Fruit fly (Drosophila melanogaster) whole organism, embryonic: Measurements from ENCODE around the gene AstC.

Experiments used
- BtbVII ChIP-seq: fragments of 200-800 bp; sonication (Bioruptor generic); optimal IDR thresholded peaks from 3 replicates; lab custom pipeline; 2017; ENCODE audit warnings: missing biosample characterization, mild to moderate bottlenecking, missing genetic modification characterization
- Bteb2 ChIP-seq: fragments of 200-800 bp; sonication (Bioruptor generic); optimal IDR thresholded peaks from 2 replicates; lab custom pipeline; 2016; ENCODE audit warnings: missing biosample characterization, missing genetic modification characterization
- CG10321 ChIP-seq: fragments of 200-800 bp; sonication (Bioruptor generic); IDR thresholded peaks from 2 replicates; pipeline ENCODE4 v1.3.6; 2022; ENCODE audit warnings: missing biosample characterization, missing genetic modification characterization
- CG12744 ChIP-seq: fragments of 200-800 bp; sonication (Bioruptor generic); optimal IDR thresholded peaks from 2 replicates; lab custom pipeline; 2016; ENCODE audit warnings: missing biosample characterization, missing genetic modification characterization
- CG14050 ChIP-seq: fragments of 200-800 bp; sonication (Bioruptor generic); IDR thresholded peaks from 3 replicates; pipeline ENCODE4 v1.3.6; 2022; ENCODE audit warnings: missing biosample characterization, missing genetic modification characterization
- CG14441 ChIP-seq: fragments of 200-800 bp; sonication (Bioruptor generic); IDR thresholded peaks from 2 replicates; pipeline ENCODE4 v1.3.6; 2022; ENCODE audit warnings: missing biosample characterization, missing genetic modification characterization
- CG15479 ChIP-seq: fragments of 200-800 bp; sonication (Bioruptor generic); optimal IDR thresholded peaks from 3 replicates; lab custom pipeline; 2019; ENCODE audit warnings: missing biosample characterization, mild to moderate bottlenecking, missing genetic modification characterization, moderate library complexity
- CG15514 ChIP-seq: fragments of 200-800 bp; sonication (Bioruptor generic); optimal IDR thresholded peaks from 3 replicates; lab custom pipeline; 2017; ENCODE audit warnings: missing biosample characterization, missing genetic modification characterization, mild to moderate bottlenecking, moderate library complexity, missing genetic modification reagents
- CG15601 ChIP-seq: fragments of 200-800 bp; sonication (Bioruptor generic); optimal IDR thresholded peaks from 3 replicates; lab custom pipeline; 2019; ENCODE audit warnings: missing biosample characterization, mild to moderate bottlenecking, missing genetic modification characterization, moderate library complexity
- CG1647 ChIP-seq: fragments of 200-800 bp; sonication (Bioruptor generic); optimal IDR thresholded peaks from 3 replicates; lab custom pipeline; 2016; ENCODE audit warnings: missing biosample characterization, missing genetic modification characterization
- CG17612 ChIP-seq: fragments of 200-800 bp; sonication (Bioruptor generic); IDR thresholded peaks from 2 replicates; pipeline ENCODE4 v1.3.6; 2022; ENCODE audit warnings: missing biosample characterization, missing genetic modification characterization
- CG17912 ChIP-seq: fragments of 200-800 bp; sonication (Bioruptor generic); optimal IDR thresholded peaks from 2 replicates; lab custom pipeline; 2018; ENCODE audit warnings: missing biosample characterization, mild to moderate bottlenecking, missing genetic modification characterization
- CG18262 ChIP-seq: fragments of 200-800 bp; optimal IDR thresholded peaks from 3 replicates; lab custom pipeline; 2019; ENCODE audit warnings: missing biosample characterization, mild to moderate bottlenecking, missing genetic modification characterization, moderate library complexity
- CG2678 ChIP-seq: fragments of 200-800 bp; sonication (Bioruptor generic); optimal IDR thresholded peaks from 3 replicates; lab custom pipeline; 2019; ENCODE audit warnings: missing biosample characterization, mild to moderate bottlenecking, missing genetic modification characterization, moderate library complexity
- CG32767 ChIP-seq: fragments of 200-800 bp; sonication (Bioruptor generic); IDR thresholded peaks from 2 replicates; pipeline ENCODE4 v1.3.6; 2022; ENCODE audit warnings: missing biosample characterization, missing genetic modification characterization
- CG34224 ChIP-seq: fragments of 200-800 bp; sonication (Bioruptor generic); IDR thresholded peaks from 3 replicates; pipeline ENCODE4 v1.3.6; 2022; ENCODE audit warnings: missing biosample characterization, missing genetic modification characterization; ENCODE audit not compliant: partially characterized antibody
- CG7372 ChIP-seq: fragments of 200-800 bp; sonication (Bioruptor generic); IDR thresholded peaks from 2 replicates; pipeline ENCODE4 v1.3.6; 2022; ENCODE audit warnings: missing biosample characterization, missing genetic modification characterization
- CG8281 ChIP-seq: fragments of 200-800 bp; sonication (Bioruptor generic); optimal IDR thresholded peaks from 2 replicates; lab custom pipeline; 2018; ENCODE audit warnings: missing biosample characterization, mild to moderate bottlenecking, missing genetic modification characterization, moderate library complexity
- CG9727 ChIP-seq: fragments of 200-800 bp; sonication (Bioruptor generic); optimal IDR thresholded peaks from 3 replicates; lab custom pipeline; 2017; ENCODE audit warnings: missing biosample characterization, mild to moderate bottlenecking, missing genetic modification characterization
- Doc3 ChIP-seq: fragments of 200-800 bp; sonication (Bioruptor generic); IDR thresholded peaks from 3 replicates; pipeline ENCODE4 v1.3.6; 2022; ENCODE audit warnings: missing biosample characterization, missing genetic modification characterization; ENCODE audit not compliant: partially characterized antibody
- Elba2 ChIP-seq: fragments of 200-800 bp; sonication (Bioruptor generic); optimal IDR thresholded peaks from 3 replicates; lab custom pipeline; 2016; ENCODE audit warnings: missing biosample characterization, missing genetic modification characterization
- Fer3 ChIP-seq: fragments of 200-800 bp; sonication (Bioruptor generic); optimal IDR thresholded peaks from 2 replicates; lab custom pipeline; 2018; ENCODE audit warnings: missing biosample characterization, mild to moderate bottlenecking, missing genetic modification characterization, moderate library complexity
- H15 ChIP-seq: fragments of 200-800 bp; sonication (Bioruptor generic); IDR thresholded peaks from 3 replicates; pipeline ENCODE4 v1.3.6; 2022; ENCODE audit warnings: missing biosample characterization, missing genetic modification characterization
- Hmx ChIP-seq: fragments of 200-800 bp; sonication (Bioruptor generic); optimal IDR thresholded peaks from 2 replicates; lab custom pipeline; 2016; ENCODE audit warnings: missing biosample characterization, missing genetic modification characterization
- Hr39 ChIP-seq: fragments of >200 bp; optimal IDR thresholded peaks from 2 replicates; lab custom pipeline; 2017
- Jarid2 ChIP-seq: fragments of 200-800 bp; sonication (Bioruptor generic); optimal IDR thresholded peaks from 3 replicates; lab custom pipeline; 2017; ENCODE audit warnings: mild to moderate bottlenecking, missing biosample characterization, missing genetic modification reagents, missing genetic modification characterization
- Meics ChIP-seq: fragments of 200-800 bp; sonication (Bioruptor generic); optimal IDR thresholded peaks from 2 replicates; lab custom pipeline; 2017; ENCODE audit warnings: missing biosample characterization, mild to moderate bottlenecking, missing genetic modification characterization
- Opbp ChIP-seq: fragments of 200-800 bp; sonication (Bioruptor generic); IDR thresholded peaks from 3 replicates; pipeline ENCODE4 v1.3.6; 2022; ENCODE audit warnings: missing biosample characterization, missing genetic modification characterization; ENCODE audit not compliant: partially characterized antibody
- Sox100B ChIP-seq: fragments of 200-800 bp; sonication (Bioruptor generic); optimal IDR thresholded peaks from 3 replicates; lab custom pipeline; 2018; ENCODE audit warnings: missing biosample characterization, mild to moderate bottlenecking, missing genetic modification characterization
- Sry-β ChIP-seq: fragments of 200-800 bp; sonication (Bioruptor generic); optimal IDR thresholded peaks from 2 replicates; lab custom pipeline; 2018; ENCODE audit warnings: missing biosample characterization, mild to moderate bottlenecking, missing genetic modification characterization, moderate library complexity
- ara ChIP-seq: fragments of 200-800 bp; sonication (Bioruptor generic); IDR thresholded peaks from 2 replicates; pipeline ENCODE4 v1.3.6; 2022; ENCODE audit warnings: missing biosample characterization, missing genetic modification characterization
- bowl ChIP-seq: fragments of 200-800 bp; sonication (Bioruptor generic); IDR thresholded peaks from 2 replicates; pipeline ENCODE4 v1.3.6; 2022; ENCODE audit warnings: missing biosample characterization, missing genetic modification characterization
- cato ChIP-seq: fragments of 200-800 bp; sonication (Bioruptor generic); optimal IDR thresholded peaks from 2 replicates; lab custom pipeline; 2016; ENCODE audit warnings: missing biosample characterization, missing genetic modification characterization, borderline replicate concordance
- chn ChIP-seq: fragments of 200-800 bp; sonication (Bioruptor generic); optimal IDR thresholded peaks from 2 replicates; lab custom pipeline; 2016; ENCODE audit warnings: missing biosample characterization, missing genetic modification characterization
- danr ChIP-seq: fragments of 200-800 bp; sonication (Bioruptor generic); IDR thresholded peaks from 2 replicates; pipeline ENCODE4 v1.3.6; 2022; ENCODE audit warnings: missing biosample characterization, missing genetic modification characterization
- dimm ChIP-seq: fragments of 200-800 bp; sonication (Bioruptor generic); IDR thresholded peaks from 2 replicates; pipeline ENCODE4 v1.3.6; 2022; ENCODE audit warnings: missing biosample characterization, missing genetic modification characterization
- gfzf ChIP-seq: fragments of 200-800 bp; sonication (Bioruptor generic); optimal IDR thresholded peaks from 2 replicates; lab custom pipeline; 2016; ENCODE audit warnings: missing biosample characterization, mild to moderate bottlenecking, missing genetic modification characterization, moderate library complexity
- insv ChIP-seq, 2 experiments: fragments of 200-800 bp; sonication (Bioruptor generic); optimal IDR thresholded peaks; 3 replicates each; lab custom pipeline; 2016 to 2018; ENCODE audit warnings: missing biosample characterization in 2 of 2, missing genetic modification characterization in 2 of 2
- ken ChIP-seq: fragments of 200-800 bp; sonication (Bioruptor generic); IDR thresholded peaks from 3 replicates; pipeline ENCODE4 v1.3.6; 2022; ENCODE audit warnings: missing biosample characterization, missing genetic modification characterization
- nerfin-1 ChIP-seq: fragments of 200-800 bp; sonication (Bioruptor generic); optimal IDR thresholded peaks from 3 replicates; lab custom pipeline; 2019; ENCODE audit warnings: missing biosample characterization, mild to moderate bottlenecking, missing genetic modification characterization, moderate library complexity
- psq ChIP-seq: fragments of 200-800 bp; sonication (Bioruptor generic); optimal IDR thresholded peaks from 2 replicates; lab custom pipeline; 2017; ENCODE audit warnings: missing biosample characterization, missing genetic modification characterization
- rib ChIP-seq: fragments of 200-800 bp; sonication (Bioruptor generic); IDR thresholded peaks from 2 replicates; pipeline ENCODE4 v1.3.6; 2022; ENCODE audit warnings: missing biosample characterization, missing genetic modification characterization
- sim ChIP-seq: fragments of 200-800 bp; sonication (Bioruptor generic); IDR thresholded peaks from 2 replicates; pipeline ENCODE4 v1.3.6; 2022; ENCODE audit warnings: missing biosample characterization, missing genetic modification characterization
- slou ChIP-seq: fragments of 200-800 bp; sonication (Bioruptor generic); optimal IDR thresholded peaks from 3 replicates; lab custom pipeline; 2016; ENCODE audit warnings: missing biosample characterization, missing genetic modification characterization
- sna ChIP-seq: fragments of 200-800 bp; sonication (Bioruptor generic); IDR thresholded peaks from 2 replicates; pipeline ENCODE4 v1.3.6; 2022; ENCODE audit warnings: missing biosample characterization, missing genetic modification characterization; ENCODE audit not compliant: partially characterized antibody
- stwl ChIP-seq: fragments of 200-800 bp; sonication (Bioruptor generic); optimal IDR thresholded peaks from 3 replicates; lab custom pipeline; 2018; ENCODE audit warnings: missing biosample characterization, mild to moderate bottlenecking, missing genetic modification characterization, moderate library complexity
- toy ChIP-seq: fragments of 200-800 bp; sonication (Bioruptor generic); IDR thresholded peaks from 2 replicates; pipeline ENCODE4 v1.3.6; 2022; ENCODE audit warnings: missing biosample characterization, missing genetic modification characterization
- twi ChIP-seq: fragments of 200-800 bp; optimal IDR thresholded peaks from 2 replicates; lab custom pipeline; 2019; ENCODE audit warnings: missing biosample characterization, mild to moderate bottlenecking, missing genetic modification characterization, moderate library complexity
- wek ChIP-seq: fragments of 200-800 bp; sonication (Bioruptor generic); optimal IDR thresholded peaks from 3 replicates; lab custom pipeline; 2018; ENCODE audit warnings: missing biosample characterization, mild to moderate bottlenecking, missing genetic modification characterization, moderate library complexity
- zfh2 ChIP-seq: fragments of 200-800 bp; sonication (Bioruptor generic); optimal IDR thresholded peaks from 2 replicates; lab custom pipeline; 2016; ENCODE audit warnings: missing biosample characterization, missing genetic modification characterization

Gene AstC

dm6 chr2L:11065106-11065878 is 15.9 kb downstream of the AstC start:
- TF ChIP-seq CG15479 (GFP tag; lab: Kevin White, UChicago) (no peak), CG17612 (no peak), Sry-β (GFP tag; lab: Kevin White, UChicago) (no peak), psq (GFP tag; lab: Kevin White, UChicago) (no peak), rib (0 out of 2 replicates have a peak, but pooled peaks have one; percentile 34), BtbVII (GFP tag; lab: Kevin White, UChicago) (no peak), wek (GFP tag; lab: Kevin White, UChicago) (no peak), CG2678 (tag; lab: Kevin White, UChicago) (peak; percentile 69), Sox100B (no peak), nerfin-1 (tag; lab: Kevin White, UChicago) (no peak), insv (GFP tag; optimal IDR thresholded peaks at IDR 0.05; lab: Kevin White, UChicago) (no peak), Hmx (GFP tag; lab: Kevin White, UChicago) (no peak), dimm (GFP tag; lab: Robert Waterston, UW) (no peak), Jarid2 (GFP tag; lab: Kevin White, UChicago) (no peak), stwl (tag; lab: Kevin White, UChicago) (no peak), sim (GFP tag; lab: Robert Waterston, UW) (no peak), CG18262 (tag; lab: Kevin White, UChicago) (no peak), CG15514 (no peak), chn (GFP tag; lab: Kevin White, UChicago) (no peak), H15 (GFP tag; lab: Robert Waterston, UW) (no peak), slou (GFP tag; lab: Kevin White, UChicago) (no peak), cato (GFP tag; lab: Kevin White, UChicago) (no peak), CG9727 (GFP tag; lab: Kevin White, UChicago) (peak; percentile 12), CG14050 (GFP tag; lab: Robert Waterston, UW) (no peak), Doc3 (GFP tag; lab: Robert Waterston, UW) (no peak), CG34224 (GFP tag; lab: Robert Waterston, UW) (no peak), CG12744 (GFP tag; lab: Kevin White, UChicago) (no peak), CG17912 (GFP tag; lab: Kevin White, UChicago) (no peak), Elba2 (no peak), Hr39 (lab: Kevin White, UChicago) (no peak), CG7372 (GFP tag; lab: Robert Waterston, UW) (no peak), CG8281 (tag; lab: Kevin White, UChicago) (no peak), zfh2 (GFP tag; lab: Kevin White, UChicago) (peak; percentile 20), Fer3 (tag; lab: Kevin White, UChicago) (peak; percentile 54), bowl (GFP tag; lab: Robert Waterston, UW) (no peak), CG32767 (no peak; the same call in 1 of the 2 replicates), CG10321 (GFP tag; lab: Robert Waterston, UW) (no peak), twi (no peak), CG14441 (GFP tag; lab: Robert Waterston, UW) (no peak), danr (no peak), CG1647 (GFP tag; lab: Kevin White, UChicago) (no peak), sna (GFP tag; lab: Robert Waterston, UW) (no peak), Bteb2 (GFP tag; lab: Kevin White, UChicago) (no peak), Meics (GFP tag; lab: Kevin White, UChicago) (peak; percentile 63), toy (GFP tag; lab: Robert Waterston, UW) (no peak), CG15601 (tag; lab: Kevin White, UChicago) (no peak), ken (GFP tag; lab: Robert Waterston, UW) (no peak), gfzf (GFP tag; lab: Kevin White, UChicago) (no peak), ara (GFP tag; lab: Robert Waterston, UW) (no peak), Opbp (GFP tag; lab: Robert Waterston, UW) (no peak)
